Fruit fly (Drosophila melanogaster) whole organism, prepupa: Measurements from ENCODE around the gene CG11760.

ENCODE experiments used
- Blimp-1 ChIP-seq: fragments of 200-800 bp; sonication (Bioruptor generic); optimal IDR thresholded peaks from 3 replicates; lab custom pipeline; 2017; ENCODE audit warnings: missing biosample characterization, missing genetic modification characterization, mild to moderate bottlenecking, moderate library complexity, missing genetic modification reagents
- CG10669 ChIP-seq: fragments of 200-800 bp; sonication (Bioruptor generic); optimal IDR thresholded peaks from 3 replicates; lab custom pipeline; 2018; ENCODE audit warnings: missing biosample characterization, mild to moderate bottlenecking, missing genetic modification characterization, moderate library complexity
- CG11294 ChIP-seq: fragments of 200-800 bp; sonication (Bioruptor generic); IDR thresholded peaks from 2 replicates; pipeline ENCODE4 v1.3.6; 2022; ENCODE audit warnings: missing biosample characterization, missing genetic modification characterization
- CG11762 ChIP-seq: fragments of 200-800 bp; sonication (Bioruptor generic); optimal IDR thresholded peaks from 3 replicates; lab custom pipeline; 2016; ENCODE audit warnings: missing biosample characterization, missing genetic modification characterization; ENCODE audit not compliant: insufficient read depth
- CG11902 ChIP-seq: fragments of 200-800 bp; sonication (Bioruptor generic); optimal IDR thresholded peaks from 3 replicates; lab custom pipeline; 2016; ENCODE audit warnings: missing biosample characterization, missing genetic modification characterization
- CG15336 ChIP-seq: fragments of 200-800 bp; sonication (Bioruptor generic); IDR thresholded peaks from 2 replicates; pipeline ENCODE4 v1.3.6; 2022; ENCODE audit warnings: missing biosample characterization, missing genetic modification characterization
- CG16779 ChIP-seq: fragments of 200-800 bp; sonication (Bioruptor generic); optimal IDR thresholded peaks from 3 replicates; lab custom pipeline; 2017; ENCODE audit warnings: missing biosample characterization, mild to moderate bottlenecking, missing genetic modification characterization
- CG3032 ChIP-seq: fragments of 200-800 bp; optimal IDR thresholded peaks from 2 replicates; lab custom pipeline; 2019; ENCODE audit warnings: missing biosample characterization, mild to moderate bottlenecking, missing genetic modification characterization, moderate library complexity
- CG31627 ChIP-seq: fragments of 200-800 bp; sonication (Bioruptor generic); optimal IDR thresholded peaks from 3 replicates; lab custom pipeline; 2016; ENCODE audit warnings: missing biosample characterization, missing genetic modification characterization
- CG32006 ChIP-seq: fragments of 200-800 bp; sonication (Bioruptor generic); optimal IDR thresholded peaks from 3 replicates; lab custom pipeline; 2017; ENCODE audit warnings: missing biosample characterization, mild to moderate bottlenecking, missing genetic modification characterization
- CG3919 ChIP-seq: fragments of 200-800 bp; sonication (Bioruptor generic); optimal IDR thresholded peaks from 3 replicates; lab custom pipeline; 2016; ENCODE audit warnings: missing biosample characterization, missing genetic modification characterization
- CG4318 ChIP-seq: fragments of 200-800 bp; sonication (Bioruptor generic); optimal IDR thresholded peaks from 3 replicates; lab custom pipeline; 2017; ENCODE audit warnings: missing biosample characterization, mild to moderate bottlenecking, missing genetic modification characterization
- CG6276 ChIP-seq: fragments of 200-800 bp; sonication (Bioruptor generic); optimal IDR thresholded peaks from 2 replicates; lab custom pipeline; 2017; ENCODE audit warnings: missing biosample characterization, mild to moderate bottlenecking, missing genetic modification characterization
- CG6854 ChIP-seq: fragments of 200-800 bp; sonication (Bioruptor generic); optimal IDR thresholded peaks from 2 replicates; lab custom pipeline; 2017; ENCODE audit warnings: missing biosample characterization, mild to moderate bottlenecking, missing genetic modification characterization
- CG7368 ChIP-seq: fragments of 200-800 bp; sonication (Bioruptor generic); optimal IDR thresholded peaks from 3 replicates; lab custom pipeline; 2016; ENCODE audit warnings: missing biosample characterization, missing genetic modification characterization
- CG8119 ChIP-seq: fragments of 200-800 bp; sonication (Bioruptor generic); IDR thresholded peaks from 3 replicates; pipeline ENCODE4 v1.3.6; 2022; ENCODE audit warnings: missing biosample characterization, missing genetic modification characterization
- CG8632 ChIP-seq: fragments of 200-800 bp; sonication (Bioruptor generic); optimal IDR thresholded peaks from 3 replicates; lab custom pipeline; 2016; ENCODE audit warnings: missing biosample characterization, missing genetic modification characterization
- CG9139 ChIP-seq: fragments of 200-800 bp; sonication (Bioruptor generic); optimal IDR thresholded peaks from 3 replicates; lab custom pipeline; 2017; ENCODE audit warnings: missing biosample characterization, mild to moderate bottlenecking, missing genetic modification characterization
- Eip75B ChIP-seq: fragments of 200-800 bp; sonication (Bioruptor generic); optimal IDR thresholded peaks from 3 replicates; lab custom pipeline; 2016; ENCODE audit warnings: missing biosample characterization, missing genetic modification characterization
- Eip78C ChIP-seq: fragments of 200-800 bp; sonication (Bioruptor generic); peaks from one replicate; lab custom pipeline; 2016; ENCODE audit warnings: missing biosample characterization, missing genetic modification characterization
- Ets21C ChIP-seq: fragments of 200-800 bp; sonication (Bioruptor generic); optimal IDR thresholded peaks from 3 replicates; lab custom pipeline; 2016; ENCODE audit warnings: missing biosample characterization, missing genetic modification characterization
- Ets96B ChIP-seq: fragments of 200-800 bp; optimal IDR thresholded peaks from 2 replicates; lab custom pipeline; 2019; ENCODE audit warnings: missing biosample characterization, mild to moderate bottlenecking, missing genetic modification characterization, moderate library complexity
- Hr4 ChIP-seq: fragments of 200-800 bp; sonication (Bioruptor generic); optimal IDR thresholded peaks from 3 replicates; lab custom pipeline; 2016; ENCODE audit warnings: missing biosample characterization, missing genetic modification characterization
- Met ChIP-seq: fragments of 200-800 bp; sonication (Bioruptor generic); optimal IDR thresholded peaks from 3 replicates; lab custom pipeline; 2016; ENCODE audit warnings: missing biosample characterization, missing genetic modification characterization
- Smox ChIP-seq: fragments of 200-800 bp; sonication (Bioruptor generic); optimal IDR thresholded peaks from 3 replicates; lab custom pipeline; 2016; ENCODE audit warnings: missing biosample characterization, missing genetic modification characterization
- Sox14 ChIP-seq: fragments of 200-800 bp; sonication (Bioruptor generic); optimal IDR thresholded peaks from 3 replicates; lab custom pipeline; 2016; ENCODE audit warnings: missing biosample characterization, missing genetic modification characterization
- Sox15 ChIP-seq: fragments of 200-800 bp; sonication (Bioruptor generic); optimal IDR thresholded peaks from 3 replicates; lab custom pipeline; 2016; ENCODE audit warnings: missing biosample characterization, missing genetic modification characterization
- achi ChIP-seq: fragments of 200-800 bp; sonication (Bioruptor generic); optimal IDR thresholded peaks from 3 replicates; lab custom pipeline; 2016; ENCODE audit warnings: missing biosample characterization, missing genetic modification characterization
- acj6 ChIP-seq: fragments of 200-800 bp; sonication (Bioruptor generic); optimal IDR thresholded peaks from 3 replicates; lab custom pipeline; 2016; ENCODE audit warnings: missing biosample characterization, missing genetic modification characterization
- cyc ChIP-seq: fragments of 200-800 bp; sonication (Bioruptor generic); optimal IDR thresholded peaks from 3 replicates; lab custom pipeline; 2016; ENCODE audit warnings: missing biosample characterization, missing genetic modification characterization
- dac ChIP-seq: fragments of 200-800 bp; sonication (Bioruptor generic); optimal IDR thresholded peaks from 2 replicates; lab custom pipeline; 2017; ENCODE audit warnings: missing biosample characterization, mild to moderate bottlenecking, missing genetic modification characterization
- dsx ChIP-seq: fragments of 200-800 bp; optimal IDR thresholded peaks from 3 replicates; lab custom pipeline; 2019; ENCODE audit warnings: missing biosample characterization, mild to moderate bottlenecking, missing genetic modification characterization, moderate library complexity; ENCODE audit not compliant: poor library complexity, severe bottlenecking
- eg ChIP-seq: fragments of 200-800 bp; sonication (Bioruptor generic); IDR thresholded peaks from 3 replicates; pipeline ENCODE4 v1.3.6; 2022; ENCODE audit warnings: missing biosample characterization, missing genetic modification characterization
- esn ChIP-seq: fragments of 200-800 bp; sonication (Bioruptor generic); optimal IDR thresholded peaks from 2 replicates; lab custom pipeline; 2016; ENCODE audit warnings: missing biosample characterization, mild to moderate bottlenecking, missing genetic modification characterization, moderate library complexity
- fd59A ChIP-seq: fragments of 200-800 bp; sonication (Bioruptor generic); optimal IDR thresholded peaks from 2 replicates; lab custom pipeline; 2017; ENCODE audit warnings: missing biosample characterization, mild to moderate bottlenecking, missing genetic modification characterization, missing genetic modification reagents
- fd85E ChIP-seq: fragments of 200-800 bp; sonication (Bioruptor generic); optimal IDR thresholded peaks from 3 replicates; lab custom pipeline; 2016; ENCODE audit warnings: missing biosample characterization, missing genetic modification characterization
- fkh ChIP-seq: fragments of 200-800 bp; sonication (Bioruptor generic); optimal IDR thresholded peaks from 3 replicates; lab custom pipeline; 2017; ENCODE audit warnings: missing biosample characterization, mild to moderate bottlenecking, missing genetic modification characterization, moderate library complexity
- lz ChIP-seq: fragments of 200-800 bp; sonication (Bioruptor generic); optimal IDR thresholded peaks from 3 replicates; lab custom pipeline; 2016; ENCODE audit warnings: missing biosample characterization, missing genetic modification characterization
- pdm3 ChIP-seq: fragments of 200-800 bp; sonication (Bioruptor generic); optimal IDR thresholded peaks from 3 replicates; lab custom pipeline; 2016; ENCODE audit warnings: missing biosample characterization, missing genetic modification characterization
- salr ChIP-seq, 2 experiments: fragments of 200-800 bp; sonication (Bioruptor generic); optimal IDR thresholded peaks; 3 replicates each; lab custom pipeline; 2016 to 2018; ENCODE audit warnings: missing biosample characterization in 2 of 2, missing genetic modification characterization in 2 of 2, mild to moderate bottlenecking in 1 of 2
- spab ChIP-seq: fragments of 200-800 bp; sonication (Bioruptor generic); optimal IDR thresholded peaks from 2 replicates; lab custom pipeline; 2017; ENCODE audit warnings: missing biosample characterization, mild to moderate bottlenecking, missing genetic modification characterization, missing genetic modification reagents
- vri ChIP-seq: fragments of 200-800 bp; sonication (Bioruptor generic); optimal IDR thresholded peaks from 3 replicates; lab custom pipeline; 2016; ENCODE audit warnings: missing biosample characterization, mild to moderate bottlenecking, missing genetic modification characterization

CG11760 gene

dm6 chr3R:8683280-8683679, 35.7 kb upstream of the CG11760 start:
- TF ChIP-seq Smox (no peak), esn (no peak), CG11762 (no peak), Met (GFP tag; lab: Kevin White, UChicago) (no peak), Eip78C (GFP tag; lab: Kevin White, UChicago) (no peak), CG11294 (no peak), fd85E (no peak), Ets96B (tag; lab: Kevin White, UChicago) (no peak), CG8119 (no peak), pdm3 (no peak), CG10669 (no peak), CG3919 (no peak), CG7368 (GFP tag; lab: Kevin White, UChicago) (no peak), fd59A (GFP tag; lab: Kevin White, UChicago) (no peak), salr (GFP tag; optimal IDR thresholded peaks at IDR 0.05; lab: Kevin White, UChicago) (no peak), CG9139 (GFP tag; lab: Kevin White, UChicago) (no peak), CG8632 (GFP tag; lab: Kevin White, UChicago) (no peak), vri (GFP tag; lab: Kevin White, UChicago) (no peak)

dm6 chr3R:8684328-8685177, 34.4 kb upstream of the CG11760 start, which contains the start of gene CG44227:
TSS of gene CG44227 (minus strand) at chr3R:8685176.
- no peak for TF ChIP-seq CG6276 (GFP tag; lab: Kevin White, UChicago)
- TF ChIP-seq Sox15 (GFP tag; lab: Kevin White, UChicago) = no peak

- TF ChIP-seq eg (no peak), CG15336 (GFP tag; lab: Robert Waterston, UW) (no peak), acj6 (GFP tag; lab: Kevin White, UChicago) (no peak), dac (GFP tag; lab: Kevin White, UChicago) (no peak), Eip75B (GFP tag; lab: Kevin White, UChicago) (no peak)
These were observed 32.6 kb upstream of the CG11760 start for dm6 chr3R:8686446-8686845.

dm6 chr3R:8694110-8694826, 24.7 kb upstream of the CG11760 start:
- TF ChIP-seq CG32006 (GFP tag; lab: Kevin White, UChicago) = peak; percentile 69
- TF ChIP-seq CG3919 = peak; percentile 80
- peak; percentile 9 for TF ChIP-seq Sox14
- TF ChIP-seq CG6276 (GFP tag; lab: Kevin White, UChicago) = peak; percentile 95
- TF ChIP-seq CG8119 = peak; percentile 94
- peak; percentile 65 for TF ChIP-seq Hr4
- peak; percentile 75 for TF ChIP-seq CG3032
- peak; percentile 55 for TF ChIP-seq Eip75B (GFP tag; lab: Kevin White, UChicago)
- no peak for TF ChIP-seq CG31627
- peak; percentile 72 for TF ChIP-seq CG11762
- no peak for TF ChIP-seq Ets21C (GFP tag; lab: Kevin White, UChicago)
- TF ChIP-seq Sox15 (GFP tag; lab: Kevin White, UChicago) = no peak
- TF ChIP-seq CG6854 (GFP tag; lab: Kevin White, UChicago) = no peak
- TF ChIP-seq fkh = peak; percentile 3
- no peak for TF ChIP-seq Blimp-1 (GFP tag; lab: Kevin White, UChicago)
- peak; percentile 95 for TF ChIP-seq CG9139 (GFP tag; lab: Kevin White, UChicago)
- TF ChIP-seq dsx = no peak
- TF ChIP-seq CG11902 (GFP tag; lab: Kevin White, UChicago) = no peak
- no peak for TF ChIP-seq Eip78C (GFP tag; lab: Kevin White, UChicago)
- TF ChIP-seq fd59A (GFP tag; lab: Kevin White, UChicago) = peak; percentile 42
- peak; percentile 94 for TF ChIP-seq CG16779 (tag; lab: Kevin White, UChicago)
- TF ChIP-seq achi (GFP tag; lab: Kevin White, UChicago) = peak; percentile 79
- TF ChIP-seq spab (GFP tag; lab: Kevin White, UChicago) = peak; percentile 88
- TF ChIP-seq fd85E = peak; percentile 21
- TF ChIP-seq pdm3 = peak; percentile 77
- peak; percentile 62 for TF ChIP-seq dac (GFP tag; lab: Kevin White, UChicago)
- TF ChIP-seq lz = no peak
- TF ChIP-seq cyc (GFP tag; lab: Kevin White, UChicago) = no peak
- peak; percentile 52 for TF ChIP-seq Met (GFP tag; lab: Kevin White, UChicago)
- TF ChIP-seq acj6 (GFP tag; lab: Kevin White, UChicago) = peak; percentile 21
- peak; percentile 19 for TF ChIP-seq CG4318 (GFP tag; lab: Kevin White, UChicago)
